Worm (Caenorhabditis elegans): ENCODE results near the gene rfth-1.

- TF ChIP-seq F13C5.2 (tag; optimal IDR thresholded peaks at IDR 0.05) (no peak), tbx-37 (GFP tag; conservative IDR thresholded peaks at IDR 0.05) (no peak), ama-1 (optimal IDR thresholded peaks at IDR 0.05) (no peak), ceh-36 (tag; optimal IDR thresholded peaks at IDR 0.05) (no peak), hmg-4 (GFP tag; optimal IDR thresholded peaks at IDR 0.05) (no peak)
Measured at ce11 chrIV:4557130-4557529, 46.0 kb upstream of the rfth-1 start.

Data from whole organism, early embryonic.